Worm (Caenorhabditis elegans): ENCODE data around the gene F53C11.5.

DNA sequence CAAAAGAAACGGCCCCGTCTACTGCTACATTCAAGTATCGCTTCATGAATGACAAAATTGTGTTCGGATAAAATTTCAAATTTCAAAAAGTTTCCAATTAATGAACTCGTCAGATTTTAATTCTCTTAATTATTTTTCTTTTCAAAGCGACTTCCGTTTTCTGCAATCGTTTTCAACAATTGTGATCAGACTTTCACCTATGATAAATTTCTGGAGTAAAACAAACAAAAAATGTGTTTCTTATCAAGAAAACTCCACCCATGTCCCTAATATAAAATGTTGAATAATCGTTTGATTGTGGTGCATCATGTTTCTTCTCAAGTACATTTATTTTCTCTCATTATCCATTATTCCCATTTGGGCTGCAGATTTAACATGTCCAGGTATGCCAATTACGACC lies 16.1 kb upstream of the F53C11.5 start, which contains the start of gene F20G2.5:
- TF ChIP-seq W03F9.2 (tag; optimal IDR thresholded peaks at IDR 0.05) (no peak), him-1 (tag; optimal IDR thresholded peaks at IDR 0.05) (no peak), dao-5 (tag; optimal IDR thresholded peaks at IDR 0.05) (no peak)

All from whole organism, L4/young adult.